Worm (Caenorhabditis elegans) whole organism, young adult: ENCODE data around the gene srw-127.
"Not testable (repeated sequence)": the region's sequence is repeated elsewhere in the genome, so short reads cannot be mapped to it uniquely, and the experiment has no call there.

Experiments used
- B0336.3 ChIP-seq: fragments of 200-800 bp; sonication (Bioruptor generic); IDR thresholded peaks from 2 replicates; pipeline ENCODE4 v1.3.6; 2022; ENCODE audit warnings: missing genetic modification characterization, missing compliant biosample characterization
- D2030.7 ChIP-seq: fragments of 200-800 bp; sonication (Bioruptor generic); IDR thresholded peaks from 2 replicates; pipeline ENCODE4 v1.3.6; 2022; ENCODE audit warnings: missing genetic modification reagents, missing genetic modification characterization, missing compliant biosample characterization
- F23B12.7 ChIP-seq: sonication (generic microtip); optimal IDR thresholded peaks from 2 replicates; lab custom pipeline; 2017; ENCODE audit warnings: missing genetic modification characterization, mild to moderate bottlenecking, missing compliant biosample characterization, antibody characterized with exemption, moderate library complexity; ENCODE audit not compliant: insufficient read depth
- K12H6.12 ChIP-seq: fragments of 200-800 bp; sonication (Bioruptor generic); optimal IDR thresholded peaks from 2 replicates; lab custom pipeline; 2018; ENCODE audit warnings: mild to moderate bottlenecking, missing genetic modification characterization, missing compliant biosample characterization
- T26A5.8 ChIP-seq: sonication (generic microtip); optimal IDR thresholded peaks from 2 replicates; lab custom pipeline; 2016; ENCODE audit warnings: missing genetic modification characterization, missing compliant biosample characterization
- Y53G8AR.9 ChIP-seq: fragments of 200-800 bp; sonication (Bioruptor generic); conservative IDR thresholded peaks from 2 replicates; pipeline ENCODE4 v1.3.6; 2022; ENCODE audit warnings: missing genetic modification reagents, missing genetic modification characterization, missing compliant biosample characterization
- Y67H2A.10 ChIP-seq: fragments of 200-800 bp; sonication (Bioruptor generic); conservative IDR thresholded peaks from 2 replicates; pipeline ENCODE4 v1.3.6; 2022; ENCODE audit warnings: missing genetic modification reagents, missing genetic modification characterization, missing compliant biosample characterization
- Y95B8A.8 ChIP-seq: fragments of 200-800 bp; sonication (Bioruptor generic); IDR thresholded peaks from 2 replicates; pipeline ENCODE4 v1.3.6; 2022; ENCODE audit warnings: missing genetic modification reagents, missing genetic modification characterization, missing compliant biosample characterization
- attf-3 ChIP-seq: fragments of 200-800 bp; sonication (Bioruptor generic); conservative IDR thresholded peaks from 2 replicates; pipeline ENCODE4 v1.3.6; 2022; ENCODE audit warnings: missing genetic modification reagents, missing genetic modification characterization, missing compliant biosample characterization
- bed-1 ChIP-seq: fragments of 200-800 bp; sonication (Bioruptor generic); IDR thresholded peaks from 2 replicates; pipeline ENCODE4 v1.3.6; 2022; ENCODE audit warnings: missing genetic modification reagents, missing genetic modification characterization, missing compliant biosample characterization
- bed-2 ChIP-seq: fragments of 200-800 bp; sonication (Bioruptor generic); IDR thresholded peaks from 2 replicates; pipeline ENCODE4 v1.3.6; 2022; ENCODE audit warnings: missing genetic modification reagents, missing genetic modification characterization, missing compliant biosample characterization
- cebp-1 ChIP-seq, 2 experiments: fragments of 200-800 bp in 1 of 2; sonication (Bioruptor generic) in 1 of 2; sonication (generic microtip) in 1 of 2; IDR thresholded peaks in 1 of 2; optimal IDR thresholded peaks in 1 of 2; 2 replicates each; pipeline versions ENCODE4 v1.3.6 to Lab custom; 2017 to 2022; ENCODE audit warnings: missing compliant biosample characterization in 2 of 2, missing genetic modification characterization in 2 of 2, mild to moderate bottlenecking in 1 of 2, missing genetic modification reagents in 1 of 2, moderate library complexity in 1 of 2
- cebp-2 ChIP-seq: fragments of 200-800 bp; sonication (Bioruptor generic); IDR thresholded peaks from 2 replicates; pipeline ENCODE4 v1.3.6; 2022; ENCODE audit warnings: missing genetic modification characterization, missing compliant biosample characterization
- die-1 ChIP-seq: sonication (generic microtip); optimal IDR thresholded peaks from 2 replicates; lab custom pipeline; 2016; ENCODE audit warnings: missing genotype, mild to moderate bottlenecking, missing genetic modification characterization, missing compliant biosample characterization
- dox-1 ChIP-seq: fragments of 200-800 bp; sonication (Bioruptor generic); IDR thresholded peaks from 2 replicates; pipeline ENCODE4 v1.3.6; 2022; ENCODE audit warnings: missing genetic modification reagents, missing genetic modification characterization, missing compliant biosample characterization
- dpff-1 ChIP-seq: sonication (generic microtip); optimal IDR thresholded peaks from 2 replicates; lab custom pipeline; 2017; ENCODE audit warnings: mild to moderate bottlenecking, missing genetic modification characterization, missing compliant biosample characterization
- egl-18 ChIP-seq: fragments of 200-800 bp; sonication (Bioruptor generic); IDR thresholded peaks from 2 replicates; pipeline ENCODE4 v1.3.6; 2022; ENCODE audit warnings: missing genetic modification reagents, missing genetic modification characterization, missing compliant biosample characterization
- ekl-4 ChIP-seq: fragments of 200-800 bp; sonication (Bioruptor generic); IDR thresholded peaks from 2 replicates; pipeline ENCODE4 v1.3.6; 2022; ENCODE audit warnings: missing genetic modification reagents, missing genetic modification characterization, missing compliant biosample characterization
- fkh-3 ChIP-seq: sonication (generic microtip); optimal IDR thresholded peaks from 2 replicates; lab custom pipeline; 2016; ENCODE audit warnings: mild to moderate bottlenecking, missing genetic modification characterization, missing compliant biosample characterization
- gei-17 ChIP-seq: fragments of 200-800 bp; sonication (Bioruptor generic); optimal IDR thresholded peaks from 2 replicates; lab custom pipeline; 2018; ENCODE audit warnings: mild to moderate bottlenecking, missing genetic modification characterization, missing compliant biosample characterization
- hrde-1 ChIP-seq: sonication (generic microtip); optimal IDR thresholded peaks from 2 replicates; lab custom pipeline; 2016; ENCODE audit warnings: missing genetic modification characterization, mild to moderate bottlenecking, missing compliant biosample characterization, moderate library complexity, missing genotype, missing genetic modification reagents, borderline replicate concordance
- hsf-1 ChIP-seq: fragments of 200-800 bp; sonication (Bioruptor generic); IDR thresholded peaks from 2 replicates; pipeline ENCODE4 v1.3.6; 2022; ENCODE audit warnings: missing genetic modification reagents, missing genetic modification characterization, missing compliant biosample characterization
- lin-54 ChIP-seq: fragments of 200-800 bp; sonication (Bioruptor generic); optimal IDR thresholded peaks from 2 replicates; lab custom pipeline; 2018; ENCODE audit warnings: mild to moderate bottlenecking, missing genetic modification characterization, missing compliant biosample characterization
- lir-1 ChIP-seq: fragments of 200-800 bp; sonication (Bioruptor generic); conservative IDR thresholded peaks from 2 replicates; pipeline ENCODE4 v1.3.6; 2022; ENCODE audit warnings: missing genetic modification reagents, missing genetic modification characterization, missing compliant biosample characterization
- madf-3 ChIP-seq: fragments of 200-800 bp; sonication (Bioruptor generic); IDR thresholded peaks from 2 replicates; pipeline ENCODE4 v1.3.6; 2022; ENCODE audit warnings: missing genetic modification reagents, missing genetic modification characterization, missing compliant biosample characterization
- madf-6 ChIP-seq: fragments of 200-800 bp; sonication (Bioruptor generic); IDR thresholded peaks from 2 replicates; pipeline ENCODE4 v1.3.6; 2022; ENCODE audit warnings: missing genetic modification reagents, missing genetic modification characterization, missing compliant biosample characterization
- mel-28 ChIP-seq: sonication (generic microtip); optimal IDR thresholded peaks from 2 replicates; lab custom pipeline; 2016; ENCODE audit warnings: borderline replicate concordance, mild to moderate bottlenecking, missing genetic modification characterization, missing compliant biosample characterization
- mxl-1 ChIP-seq: sonication (generic microtip); optimal IDR thresholded peaks from 2 replicates; lab custom pipeline; 2016; ENCODE audit warnings: missing genetic modification characterization, missing compliant biosample characterization
- nfyb-1 ChIP-seq: fragments of 200-800 bp; sonication (Bioruptor generic); IDR thresholded peaks from 2 replicates; pipeline ENCODE4 v1.3.6; 2022; ENCODE audit warnings: missing genetic modification reagents, missing genetic modification characterization, missing compliant biosample characterization
- pha-4 ChIP-seq: fragments of 150-350 bp; sonication (generic microtip); optimal IDR thresholded peaks from 2 replicates; lab custom pipeline; 2014; ENCODE audit warnings: missing biosample characterization, missing genetic modification reagents, missing genetic modification characterization
- rcor-1 ChIP-seq: fragments of 200-800 bp; sonication (Bioruptor generic); IDR thresholded peaks from 2 replicates; pipeline ENCODE4 v1.3.6; 2022; ENCODE audit warnings: missing genetic modification reagents, missing genetic modification characterization, missing compliant biosample characterization
- repo-1 ChIP-seq: sonication (generic microtip); optimal IDR thresholded peaks from 2 replicates; lab custom pipeline; 2017; ENCODE audit warnings: mild to moderate bottlenecking, missing genetic modification characterization, missing compliant biosample characterization
- rpc-1 ChIP-seq, 2 experiments: fragments of 150-350 bp in 1 of 2; sonication (generic microtip) in 1 of 2; optimal IDR thresholded peaks; 2 replicates each; lab custom pipeline; 2014 to 2018; ENCODE audit warnings: missing biosample characterization in 1 of 2, missing genetic modification characterization in 1 of 2, missing genetic modification reagents in 1 of 2, missing genotype in 1 of 2
- snpc-4 ChIP-seq, 5 experiments: fragments of 150-350 bp in 1 of 5; sonication (generic microtip) in 4 of 5; optimal IDR thresholded peaks; 2 replicates each; lab custom pipeline; 2014 to 2018; ENCODE audit warnings: missing genetic modification characterization in 5 of 5, missing biosample characterization in 3 of 5, antibody characterized with exemption in 2 of 5, mild to moderate bottlenecking in 2 of 5, missing compliant biosample characterization in 2 of 5, missing genotype in 2 of 5, moderate library complexity in 2 of 5, missing genetic modification reagents in 1 of 5
- unc-62 ChIP-seq: fragments of 150-350 bp; optimal IDR thresholded peaks from 2 replicates; lab custom pipeline; 2014; ENCODE audit warnings: missing biosample characterization, missing genetic modification reagents, missing genetic modification characterization
- zfh-2 ChIP-seq: fragments of 200-800 bp; sonication (Bioruptor generic); conservative IDR thresholded peaks from 2 replicates; pipeline ENCODE4 v1.3.6; 2022; ENCODE audit warnings: missing genetic modification reagents, missing genetic modification characterization, missing compliant biosample characterization
- zim-3 ChIP-seq: sonication (generic microtip); optimal IDR thresholded peaks from 2 replicates; lab custom pipeline; 2017; ENCODE audit warnings: mild to moderate bottlenecking, missing genetic modification characterization, moderate library complexity, missing compliant biosample characterization
- ztf-18 ChIP-seq: sonication (generic microtip); optimal IDR thresholded peaks from 2 replicates; lab custom pipeline; 2016; ENCODE audit warnings: missing genotype, mild to moderate bottlenecking, missing genetic modification characterization, missing compliant biosample characterization
- ztf-25 ChIP-seq: fragments of 200-800 bp; sonication (Bioruptor generic); IDR thresholded peaks from 2 replicates; pipeline ENCODE4 v1.3.6; 2022; ENCODE audit warnings: missing genetic modification reagents, missing genetic modification characterization, missing compliant biosample characterization
- ztf-26 ChIP-seq: sonication (generic microtip); optimal IDR thresholded peaks from 2 replicates; lab custom pipeline; 2017; ENCODE audit warnings: missing genetic modification characterization, missing compliant biosample characterization

srw-127 gene

ce11 chrV:7054598-7054997 lies 41.9 kb downstream of the srw-127 start, which contains the start of gene spig-8:
Gene spig-8 (plus strand): TSS chrV:7054898.
- TF ChIP-seq hrde-1 (tag; lab: Kevin White, UChicago) (no peak), die-1 (tag; lab: Kevin White, UChicago) (no peak), B0336.3 (GFP tag; lab: Robert Waterston, UW) (no peak), K12H6.12 (tag; lab: Kevin White, UChicago) (no peak), rpc-1 (optimal IDR thresholded peaks at IDR 0.05; lab: Kevin White, UChicago) (no peak), rpc-1 (tag; optimal IDR thresholded peaks at IDR 0.05; lab: Kevin White, UChicago) (no peak), D2030.7 (GFP tag; lab: Robert Waterston, UW) (no peak), lir-1 (no peak), zfh-2 (GFP tag; lab: Robert Waterston, UW) (no peak)

ce11 chrV:7057795-7058194 lies 45.1 kb downstream of the srw-127 start, which contains the start of gene Y57E12AL.2:
Gene Y57E12AL.2 (plus strand): TSS chrV:7058095.
- TF ChIP-seq Y95B8A.8; egl-18 (GFP tag; lab: Robert Waterston, UW); F23B12.7 (tag; lab: Kevin White, UChicago): not testable (repeated sequence)

ce11 chrV:7059350-7059749 lies 46.6 kb downstream of the srw-127 start, which contains the start of gene mdt-6:
Gene mdt-6 (minus strand): TSS chrV:7059624.
- TF ChIP-seq Y95B8A.8 (no peak), hrde-1 (tag; lab: Kevin White, UChicago) (no peak), B0336.3 (GFP tag; lab: Robert Waterston, UW) (peak; percentile 53), ekl-4 (GFP tag; lab: Robert Waterston, UW) (peak; percentile 13; the same call in 1 of the 2 replicates), lin-54 (peak; percentile 18), hsf-1 (0 out of 2 replicates have a peak, but pooled peaks have one; percentile 31), fkh-3 (tag; lab: Kevin White, UChicago) (no peak), bed-2 (GFP tag; lab: Robert Waterston, UW) (no peak), gei-17 (GFP tag; lab: Kevin White, UChicago) (no peak), madf-6 (GFP tag; lab: Robert Waterston, UW) (peak; percentile 51; the same call in 1 of the 2 replicates)

ce11 chrV:7060396-7060795 lies 47.7 kb downstream of the srw-127 start, which contains the start of the genes Y57E12AL.6 and Y57E12AL.1:
Gene Y57E12AL.6 (minus strand): TSS chrV:7060470.
Gene Y57E12AL.1 (plus strand): TSS chrV:7060530.
- TF ChIP-seq T26A5.8 (tag; lab: Kevin White, UChicago) (no peak), mxl-1 (tag; lab: Kevin White, UChicago) (no peak), unc-62 (GFP tag; lab: Kevin White, UChicago) (no peak), dox-1 (GFP tag; lab: Robert Waterston, UW) (peak; percentile 87), rcor-1 (GFP tag; lab: Robert Waterston, UW) (peak; percentile 43; the same call in 1 of the 2 replicates), Y67H2A.10 (GFP tag; lab: Robert Waterston, UW) (0 out of 2 replicates have a peak, but pooled peaks have one; percentile 19), ztf-18 (peak; percentile 98), fkh-3 (tag; lab: Kevin White, UChicago) (no peak), zim-3 (tag; lab: Kevin White, UChicago) (no peak), B0336.3 (GFP tag; lab: Robert Waterston, UW) (peak; percentile 65; the same call in 1 of the 2 replicates), cebp-2 (GFP tag; lab: Robert Waterston, UW) (no peak), cebp-1 (GFP tag; IDR thresholded peaks at IDR 0.05; lab: Robert Waterston, UW) (0 out of 2 replicates have a peak, but pooled peaks have one; percentile 37), cebp-1 (tag; optimal IDR thresholded peaks at IDR 0.05; lab: Kevin White, UChicago) (peak; percentile 85), ztf-26 (tag; lab: Kevin White, UChicago) (peak; percentile 55), dpff-1 (tag; lab: Kevin White, UChicago) (no peak), Y53G8AR.9 (peak; percentile 70; the same call in 1 of the 2 replicates), ztf-25 (GFP tag; lab: Robert Waterston, UW) (no peak), bed-1 (GFP tag; lab: Robert Waterston, UW) (no peak), snpc-4 (GFP tag; optimal IDR thresholded peaks at IDR 0.05; lab: Kevin White, UChicago) (peak; percentile 58), snpc-4 (tag; optimal IDR thresholded peaks at IDR 0.05; lab: Kevin White, UChicago) (peak; percentile 73 to 83 (median 81)), mel-28 (tag; lab: Kevin White, UChicago) (peak; percentile 16), repo-1 (tag; lab: Kevin White, UChicago) (peak; percentile 48), madf-3 (GFP tag; lab: Robert Waterston, UW) (peak; percentile 72), pha-4 (tag; lab: Kevin White, UChicago) (peak; percentile 38), hrde-1 (tag; lab: Kevin White, UChicago) (no peak), attf-3 (peak; percentile 51; the same call in 1 of the 2 replicates), nfyb-1 (GFP tag; lab: Robert Waterston, UW) (0 out of 2 replicates have a peak, but pooled peaks have one; percentile 38), Y95B8A.8 (no peak)
